Worm (Caenorhabditis elegans) whole organism, L1 larva: ENCODE results near the gene pnp-1.

Experiments
- C04F5.9 ChIP-seq: sonication (generic microtip); optimal IDR thresholded peaks from 2 replicates; lab custom pipeline; 2016; ENCODE audit warnings: missing genetic modification characterization, missing compliant biosample characterization
- C34B4.2 ChIP-seq: sonication (generic microtip); optimal IDR thresholded peaks from 2 replicates; lab custom pipeline; 2017; ENCODE audit warnings: mild to moderate bottlenecking, missing genetic modification characterization, missing compliant biosample characterization
- Y116A8C.19 ChIP-seq: sonication (generic microtip); optimal IDR thresholded peaks from 2 replicates; lab custom pipeline; 2016; ENCODE audit warnings: missing compliant biosample characterization, missing genetic modification characterization, borderline replicate concordance
- alr-1 ChIP-seq: fragments of 200-800 bp; sonication (Bioruptor generic); optimal IDR thresholded peaks from 2 replicates; lab custom pipeline; 2018; ENCODE audit warnings: borderline replicate concordance, mild to moderate bottlenecking, missing genetic modification characterization, missing compliant biosample characterization
- ama-1 ChIP-seq: fragments of 150-350 bp; optimal IDR thresholded peaks from 2 replicates; lab custom pipeline; 2014
- blmp-1 ChIP-seq: fragments of 150-350 bp; optimal IDR thresholded peaks from 2 replicates; lab custom pipeline; 2014; ENCODE audit warnings: missing biosample characterization, missing genetic modification characterization
- dpl-1 ChIP-seq, 3 experiments: fragments of 150-350 bp in 2 of 3; sonication (generic microtip) in 1 of 3; optimal IDR thresholded peaks; 2 replicates each; lab custom pipeline; 2014 to 2017; ENCODE audit warnings: missing biosample characterization in 3 of 3, missing genetic modification characterization in 3 of 3, missing genetic modification reagents in 3 of 3
- efl-1 ChIP-seq, 4 experiments: fragments of 150-350 bp; optimal IDR thresholded peaks in 3 of 4; peaks in 1 of 4; 1 replicate in 1 of 4; 2 replicates in 3 of 4; lab custom pipeline; 2014; ENCODE audit warnings: missing biosample characterization in 2 of 4, missing genetic modification characterization in 2 of 4, missing genetic modification reagents in 2 of 4
- efl-3 ChIP-seq: fragments of 200-800 bp; sonication (Bioruptor generic); optimal IDR thresholded peaks from 2 replicates; lab custom pipeline; 2018; ENCODE audit warnings: mild to moderate bottlenecking, missing genetic modification characterization, missing compliant biosample characterization
- egl-13 ChIP-seq: sonication (generic microtip); optimal IDR thresholded peaks from 2 replicates; lab custom pipeline; 2016; ENCODE audit warnings: missing genotype, missing genetic modification reagents, missing genetic modification characterization, missing compliant biosample characterization
- elt-3 ChIP-seq, 6 experiments: fragments of 150-350 bp in 1 of 6; sonication (generic microtip); optimal IDR thresholded peaks; 2 replicates each; lab custom pipeline; 2017 to 2018; ENCODE audit warnings: missing biosample characterization in 6 of 6, missing genetic modification characterization in 6 of 6, inconsistent platforms in 1 of 6
- fkh-4 ChIP-seq: sonication (generic microtip); optimal IDR thresholded peaks from 2 replicates; lab custom pipeline; 2016; ENCODE audit warnings: missing compliant biosample characterization, missing genetic modification characterization, borderline replicate concordance
- fos-1 ChIP-seq: fragments of 150-350 bp; optimal IDR thresholded peaks from 2 replicates; lab custom pipeline; 2014; ENCODE audit warnings: missing biosample characterization, missing genetic modification characterization
- grh-1 ChIP-seq: fragments of 200-800 bp; sonication (Bioruptor generic); IDR thresholded peaks from 2 replicates; pipeline ENCODE4 v1.3.6; 2022; ENCODE audit warnings: missing genetic modification reagents, missing genetic modification characterization, missing compliant biosample characterization
- hlh-17 ChIP-seq: fragments of 200-800 bp; sonication (Bioruptor generic); optimal IDR thresholded peaks from 2 replicates; lab custom pipeline; 2018; ENCODE audit warnings: missing genetic modification characterization, mild to moderate bottlenecking, missing compliant biosample characterization, moderate library complexity, borderline replicate concordance
- isw-1 ChIP-seq: fragments of 200-800 bp; sonication (Bioruptor generic); IDR thresholded peaks from 2 replicates; pipeline ENCODE4 v1.3.6; 2022; ENCODE audit warnings: missing genetic modification characterization, missing compliant biosample characterization
- lin-13 ChIP-seq: fragments of 150-350 bp; optimal IDR thresholded peaks from 2 replicates; lab custom pipeline; 2014; ENCODE audit warnings: missing biosample characterization, missing genetic modification reagents, missing genetic modification characterization
- lin-14 ChIP-seq: fragments of 200-800 bp; sonication (Bioruptor generic); optimal IDR thresholded peaks from 2 replicates; lab custom pipeline; 2018; ENCODE audit warnings: mild to moderate bottlenecking, missing genetic modification characterization, moderate library complexity, missing compliant biosample characterization
- lin-15B ChIP-seq: fragments of 150-350 bp; sonication (generic microtip); optimal IDR thresholded peaks from 3 replicates; lab custom pipeline; 2014; ENCODE audit warnings: missing biosample characterization, missing genetic modification characterization
- lin-35 ChIP-seq, 2 experiments: fragments of 150-350 bp; optimal IDR thresholded peaks; 2 replicates each; lab custom pipeline; 2014; ENCODE audit warnings: missing biosample characterization in 2 of 2, missing genetic modification characterization in 2 of 2, missing genetic modification reagents in 2 of 2
- mdl-1 ChIP-seq, 2 experiments: fragments of 150-350 bp; optimal IDR thresholded peaks; 2 replicates each; lab custom pipeline; 2014 to 2017; ENCODE audit warnings: missing biosample characterization in 2 of 2, missing genetic modification characterization in 2 of 2, inconsistent platforms in 1 of 2
- mep-1 ChIP-seq: fragments of 150-350 bp; optimal IDR thresholded peaks from 2 replicates; lab custom pipeline; 2014; ENCODE audit warnings: missing biosample characterization, missing genetic modification characterization
- nhr-19 ChIP-seq: fragments of 200-800 bp; sonication (Bioruptor generic); conservative IDR thresholded peaks from 2 replicates; pipeline ENCODE4 v1.3.6; 2022; ENCODE audit warnings: missing genetic modification characterization, missing compliant biosample characterization
- nhr-20 ChIP-seq: sonication (generic microtip); optimal IDR thresholded peaks from 2 replicates; lab custom pipeline; 2016; ENCODE audit warnings: mild to moderate bottlenecking, missing genetic modification characterization, missing compliant biosample characterization
- nhr-237 ChIP-seq: fragments of 150-350 bp; optimal IDR thresholded peaks from 2 replicates; lab custom pipeline; 2014; ENCODE audit warnings: missing biosample characterization, missing genetic modification characterization
- nhr-28 ChIP-seq: fragments of 150-350 bp; optimal IDR thresholded peaks from 2 replicates; lab custom pipeline; 2014; ENCODE audit warnings: missing biosample characterization, missing genetic modification characterization
- nhr-47 ChIP-seq: sonication (generic microtip); optimal IDR thresholded peaks from 2 replicates; lab custom pipeline; 2016; ENCODE audit warnings: mild to moderate bottlenecking, missing genetic modification characterization, moderate library complexity, missing compliant biosample characterization
- nhr-71 ChIP-seq: sonication (generic microtip); optimal IDR thresholded peaks from 2 replicates; lab custom pipeline; 2016; ENCODE audit warnings: mild to moderate bottlenecking, missing genetic modification characterization, moderate library complexity, missing compliant biosample characterization
- nhr-76 ChIP-seq: sonication (generic microtip); optimal IDR thresholded peaks from 2 replicates; lab custom pipeline; 2017; ENCODE audit warnings: missing biosample characterization, missing genetic modification characterization
- nhr-85 ChIP-seq: sonication (generic microtip); peaks from one replicate; lab custom pipeline; 2016; ENCODE audit warnings: missing genetic modification characterization, inconsistent platforms, missing compliant biosample characterization
- nhr-90 ChIP-seq: sonication (generic microtip); optimal IDR thresholded peaks from 2 replicates; lab custom pipeline; 2016; ENCODE audit warnings: mild to moderate bottlenecking, missing genetic modification characterization, missing compliant biosample characterization; ENCODE audit not compliant: poor library complexity
- pag-3 ChIP-seq: sonication (generic microtip); optimal IDR thresholded peaks from 2 replicates; lab custom pipeline; 2017; ENCODE audit warnings: missing genetic modification characterization, mild to moderate bottlenecking, missing compliant biosample characterization, antibody characterized with exemption, borderline replicate concordance; ENCODE audit not compliant: insufficient read depth
- pax-3 ChIP-seq: fragments of 200-800 bp; sonication (Bioruptor generic); optimal IDR thresholded peaks from 2 replicates; lab custom pipeline; 2018; ENCODE audit warnings: mild to moderate bottlenecking, missing genetic modification characterization, moderate library complexity, missing compliant biosample characterization
- snu-23 ChIP-seq: sonication (generic microtip); optimal IDR thresholded peaks from 2 replicates; lab custom pipeline; 2016; ENCODE audit warnings: missing genetic modification characterization, missing compliant biosample characterization
- sox-4 ChIP-seq: sonication (generic microtip); optimal IDR thresholded peaks from 2 replicates; lab custom pipeline; 2016; ENCODE audit warnings: missing genetic modification characterization, missing compliant biosample characterization
- sptf-1 ChIP-seq: fragments of 150-350 bp; optimal IDR thresholded peaks from 2 replicates; lab custom pipeline; 2014; ENCODE audit warnings: missing biosample characterization, missing genetic modification characterization
- sup-37 ChIP-seq: fragments of 200-800 bp; sonication (Bioruptor generic); optimal IDR thresholded peaks from 2 replicates; lab custom pipeline; 2018; ENCODE audit warnings: mild to moderate bottlenecking, missing genetic modification characterization, missing compliant biosample characterization
- swsn-7 ChIP-seq: sonication (generic microtip); optimal IDR thresholded peaks from 2 replicates; lab custom pipeline; 2016; ENCODE audit warnings: missing genetic modification characterization, missing compliant biosample characterization
- tbx-2 ChIP-seq: sonication (generic microtip); optimal IDR thresholded peaks from 2 replicates; lab custom pipeline; 2016; ENCODE audit warnings: missing genetic modification characterization, missing compliant biosample characterization
- tlp-1 ChIP-seq: fragments of 150-350 bp; optimal IDR thresholded peaks from 2 replicates; lab custom pipeline; 2014; ENCODE audit warnings: missing biosample characterization, missing genetic modification characterization
- unc-30 ChIP-seq: sonication (generic microtip); optimal IDR thresholded peaks from 2 replicates; lab custom pipeline; 2017; ENCODE audit warnings: missing biosample characterization, missing genetic modification characterization
- unc-62 ChIP-seq: fragments of 150-350 bp; optimal IDR thresholded peaks from 2 replicates; lab custom pipeline; 2014; ENCODE audit warnings: missing biosample characterization, missing genetic modification reagents, missing genetic modification characterization
- xbp-1 ChIP-seq: sonication (generic microtip); optimal IDR thresholded peaks from 2 replicates; lab custom pipeline; 2016; ENCODE audit warnings: missing genetic modification characterization, missing compliant biosample characterization
- zag-1 ChIP-seq: fragments of 150-350 bp; optimal IDR thresholded peaks from 2 replicates; lab custom pipeline; 2014; ENCODE audit warnings: missing biosample characterization, missing genetic modification characterization
- ztf-11 ChIP-seq, 2 experiments: sonication (generic microtip); optimal IDR thresholded peaks; 2 replicates each; lab custom pipeline; 2016 to 2017; ENCODE audit warnings: missing genetic modification characterization in 2 of 2, missing biosample characterization in 1 of 2, missing compliant biosample characterization in 1 of 2
- ztf-4 ChIP-seq: fragments of 150-350 bp; optimal IDR thresholded peaks from 2 replicates; lab custom pipeline; 2014; ENCODE audit warnings: missing biosample characterization, missing genetic modification characterization

Gene pnp-1

DNA sequence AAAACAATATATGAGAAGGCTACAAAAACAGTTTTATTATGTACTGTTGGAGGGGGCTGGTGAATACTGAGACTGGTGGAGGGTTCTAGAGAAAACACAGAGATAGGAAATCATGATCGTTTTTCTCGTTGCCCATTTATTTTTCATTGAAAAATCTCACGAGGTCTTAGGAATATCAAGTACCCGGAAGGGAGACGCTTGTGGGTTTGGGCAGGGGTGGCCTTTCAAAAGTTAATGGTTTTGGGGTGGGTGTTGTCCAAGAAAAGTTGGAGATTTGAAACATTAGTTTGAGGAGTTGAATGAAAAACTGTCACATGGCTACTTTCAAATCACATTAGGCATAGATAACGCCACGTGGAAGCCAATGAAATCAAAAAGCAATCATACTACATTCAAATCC lies 3.4 kb downstream of the pnp-1 start:
- TF ChIP-seq tlp-1 (tag; lab: Kevin White, UChicago) (no peak), efl-3 (GFP tag; lab: Kevin White, UChicago) (no peak), ztf-4 (no peak), pag-3 (tag; lab: Kevin White, UChicago) (no peak), fos-1 (tag; lab: Kevin White, UChicago) (no peak), lin-14 (peak; percentile 53), nhr-28 (tag; lab: Kevin White, UChicago) (no peak), sox-4 (tag; lab: Kevin White, UChicago) (no peak), xbp-1 (tag; lab: Kevin White, UChicago) (no peak), unc-30 (no peak), nhr-85 (tag; lab: Kevin White, UChicago) (peak; percentile 33), egl-13 (no peak), nhr-19 (GFP tag; lab: Robert Waterston, UW) (no peak; the same call in 1 of the 2 replicates), alr-1 (tag; lab: Kevin White, UChicago) (no peak), blmp-1 (peak; percentile 39), nhr-76 (tag; lab: Kevin White, UChicago) (no peak), C04F5.9 (tag; lab: Kevin White, UChicago) (no peak), unc-62 (GFP tag; lab: Kevin White, UChicago) (no peak), mep-1 (tag; lab: Kevin White, UChicago) (no peak), ama-1 (lab: Kevin White, UChicago) (no peak), nhr-71 (peak; percentile 38), isw-1 (GFP tag; lab: Robert Waterston, UW) (no peak), sptf-1 (no peak), dpl-1 (GFP tag; optimal IDR thresholded peaks at IDR 0.05; lab: Kevin White, UChicago) (peak in 1 of 3 experiments; percentile 3), swsn-7 (tag; lab: Kevin White, UChicago) (no peak), nhr-47 (no peak), hlh-17 (GFP tag; lab: Kevin White, UChicago) (no peak), snu-23 (GFP tag; lab: Kevin White, UChicago) (peak; percentile 23), sup-37 (GFP tag; lab: Kevin White, UChicago) (no peak), nhr-90 (tag; lab: Kevin White, UChicago) (peak; percentile 27), ztf-11 (tag; optimal IDR thresholded peaks at IDR 0.05; lab: Kevin White, UChicago) (no peak), fkh-4 (tag; lab: Kevin White, UChicago) (no peak), nhr-20 (tag; lab: Kevin White, UChicago) (peak; percentile 29), C34B4.2 (tag; lab: Kevin White, UChicago) (no peak), nhr-237 (tag; lab: Kevin White, UChicago) (no peak), mdl-1 (tag; optimal IDR thresholded peaks at IDR 0.05; lab: Kevin White, UChicago) (peak in 1 of 2 experiments; percentile 61), tbx-2 (tag; lab: Kevin White, UChicago) (peak; percentile 1), efl-1 (optimal IDR thresholded peaks at IDR 0.05; lab: Kevin White, UChicago) (no peak), efl-1 (GFP tag; optimal IDR thresholded peaks at IDR 0.05 in 1 of 2; lab: Kevin White, UChicago) (no peak), pax-3 (tag; lab: Kevin White, UChicago) (no peak), Y116A8C.19 (no peak), elt-3 (tag; optimal IDR thresholded peaks at IDR 0.05; lab: Kevin White, UChicago) (peak in 2 of 6 experiments; percentile 37 to 46), lin-35 (GFP tag; optimal IDR thresholded peaks at IDR 0.05; lab: Kevin White, UChicago) (no peak), lin-15B (tag; lab: Kevin White, UChicago) (no peak), zag-1 (tag; lab: Kevin White, UChicago) (no peak), grh-1 (GFP tag; lab: Robert Waterston, UW) (no peak), lin-13 (no peak)
